Worm (Caenorhabditis elegans) whole organism, L1 larva: ENCODE data around the gene rnf-113.

Source experiments
- dpl-1 ChIP-seq, 3 experiments: fragments of 150-350 bp in 2 of 3; sonication (generic microtip) in 1 of 3; optimal IDR thresholded peaks; 2 replicates each; lab custom pipeline; 2014 to 2017; ENCODE audit warnings: missing biosample characterization in 3 of 3, missing genetic modification characterization in 3 of 3, missing genetic modification reagents in 3 of 3
- jun-1 ChIP-seq: fragments of 150-350 bp; optimal IDR thresholded peaks from 2 replicates; lab custom pipeline; 2014; ENCODE audit warnings: missing biosample characterization, missing genetic modification reagents, missing genetic modification characterization
- lin-15B ChIP-seq: fragments of 150-350 bp; sonication (generic microtip); optimal IDR thresholded peaks from 3 replicates; lab custom pipeline; 2014; ENCODE audit warnings: missing biosample characterization, missing genetic modification characterization
- lsy-2 ChIP-seq, 2 experiments: fragments of 150-350 bp; optimal IDR thresholded peaks; 2 replicates each; lab custom pipeline; 2014; ENCODE audit warnings: missing biosample characterization in 2 of 2, missing genetic modification characterization in 2 of 2
- mep-1 ChIP-seq: fragments of 150-350 bp; optimal IDR thresholded peaks from 2 replicates; lab custom pipeline; 2014; ENCODE audit warnings: missing biosample characterization, missing genetic modification characterization
- nhr-12 ChIP-seq: sonication (generic microtip); optimal IDR thresholded peaks from 2 replicates; lab custom pipeline; 2017; ENCODE audit warnings: missing biosample characterization, missing genetic modification characterization
- nhr-28 ChIP-seq: fragments of 150-350 bp; optimal IDR thresholded peaks from 2 replicates; lab custom pipeline; 2014; ENCODE audit warnings: missing biosample characterization, missing genetic modification characterization
- nhr-77 ChIP-seq: fragments of 150-350 bp; optimal IDR thresholded peaks from 2 replicates; lab custom pipeline; 2014; ENCODE audit warnings: missing biosample characterization, missing genetic modification characterization
- pqm-1 ChIP-seq: sonication (generic microtip); optimal IDR thresholded peaks from 3 replicates; lab custom pipeline; 2017; ENCODE audit warnings: missing biosample characterization, missing genetic modification characterization
- tbx-2 ChIP-seq: sonication (generic microtip); optimal IDR thresholded peaks from 2 replicates; lab custom pipeline; 2016; ENCODE audit warnings: missing genetic modification characterization, missing compliant biosample characterization

DNA sequence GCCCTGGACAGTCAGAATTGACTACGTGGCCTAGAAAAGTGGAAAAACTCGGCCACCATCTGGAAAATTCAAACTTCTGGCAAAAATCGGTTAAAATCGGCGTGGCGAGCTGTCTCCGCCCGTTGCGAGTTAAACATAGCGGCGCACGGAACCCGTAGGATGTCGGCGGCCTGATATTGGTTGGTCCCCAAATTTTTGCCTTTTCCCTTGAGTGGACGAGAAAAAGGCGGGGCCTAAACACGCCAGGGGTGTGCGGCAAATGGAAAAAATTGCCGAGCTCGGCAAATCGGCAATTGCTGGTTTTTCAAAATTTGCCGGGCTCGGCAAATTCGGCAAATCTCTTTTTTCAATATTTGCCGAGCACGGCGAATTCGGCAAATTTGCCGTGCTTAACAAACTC lies 24.1 kb downstream of the rnf-113 start:
- TF ChIP-seq tbx-2 (tag; lab: Kevin White, UChicago): no peak
- TF ChIP-seq pqm-1 (tag; lab: Kevin White, UChicago): no peak
- no peak for TF ChIP-seq jun-1 (tag; lab: Kevin White, UChicago)
- no peak for TF ChIP-seq mep-1 (tag; lab: Kevin White, UChicago)
- TF ChIP-seq nhr-28: no peak
- TF ChIP-seq dpl-1 (GFP tag; optimal IDR thresholded peaks at IDR 0.05; lab: Kevin White, UChicago): no peak
- no peak for TF ChIP-seq nhr-12 (tag; lab: Kevin White, UChicago)
- TF ChIP-seq lin-15B (tag; lab: Kevin White, UChicago): no peak
- no peak for TF ChIP-seq nhr-77 (tag; lab: Kevin White, UChicago)
- TF ChIP-seq lsy-2 (tag; optimal IDR thresholded peaks at IDR 0.05; lab: Kevin White, UChicago): no peak
